Worm (Caenorhabditis elegans): ENCODE results near the gene F13H8.1.

F13H8.1 gene

DNA sequence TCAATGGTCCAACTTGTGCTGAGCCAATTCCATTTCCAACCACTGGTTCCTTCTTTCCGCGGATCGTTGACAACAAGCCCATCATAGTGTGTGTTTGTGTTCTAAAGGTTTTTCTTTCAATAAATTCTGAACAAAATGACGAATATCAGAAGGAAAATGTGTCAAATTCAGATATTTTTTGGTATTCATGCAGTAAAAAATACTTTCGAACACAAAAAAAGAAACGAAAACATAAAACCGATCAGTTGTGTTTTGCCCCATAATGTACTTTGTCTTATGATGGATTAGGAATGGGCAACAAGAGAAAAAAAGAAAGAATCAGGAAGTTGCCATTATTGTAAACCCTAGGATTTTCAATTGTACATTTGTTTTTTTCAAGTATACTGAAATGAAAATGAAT is 26.0 kb downstream of the F13H8.1 start, which contains the start of gene glb-10:
Gene glb-10 (minus strand): TSS at position 101 of the 400 bp plus-strand sequence.
- no peak for TF ChIP-seq snu-23 (GFP tag; optimal IDR thresholded peaks at IDR 0.05)
- no peak for TF ChIP-seq ces-1 (GFP tag; optimal IDR thresholded peaks at IDR 0.05)
- TF ChIP-seq C04F5.9 (tag; optimal IDR thresholded peaks at IDR 0.05), result no peak
- no peak for TF ChIP-seq dpl-1 (GFP tag; optimal IDR thresholded peaks at IDR 0.05)
- TF ChIP-seq zip-4 (GFP tag; optimal IDR thresholded peaks at IDR 0.05), result no peak
- no peak for TF ChIP-seq irx-1 (tag; optimal IDR thresholded peaks at IDR 0.05)
- no peak for TF ChIP-seq ceh-88 (GFP tag; IDR thresholded peaks at IDR 0.05)
- no peak for TF ChIP-seq jun-1 (tag; optimal IDR thresholded peaks at IDR 0.05)
- no peak for TF ChIP-seq mab-9 (GFP tag; IDR thresholded peaks at IDR 0.05)
- TF ChIP-seq fkh-10 (GFP tag; optimal IDR thresholded peaks at IDR 0.05), result no peak
- TF ChIP-seq fos-1 (tag; optimal IDR thresholded peaks at IDR 0.05), result no peak
- no peak for TF ChIP-seq lir-3 (tag; optimal IDR thresholded peaks at IDR 0.05; ENCODE audit: poor library complexity)

DNA sequence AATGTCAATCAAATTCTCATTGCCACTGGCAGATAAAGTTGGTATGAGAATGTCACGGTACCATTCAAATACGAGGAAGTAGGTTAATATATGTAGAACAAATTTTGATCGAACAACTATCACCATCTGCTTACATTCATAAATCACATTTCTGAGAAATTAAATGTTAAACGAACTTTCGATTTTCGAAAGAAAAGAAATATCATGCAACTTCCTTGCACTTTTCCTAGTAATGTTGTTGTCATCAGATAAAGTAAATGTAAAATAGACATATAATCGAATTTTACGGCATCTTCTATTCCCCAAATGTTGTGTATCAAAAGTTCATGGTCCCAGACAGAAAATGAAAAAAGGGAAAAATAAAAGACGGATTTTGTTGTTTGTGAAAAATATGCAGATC is 28.3 kb downstream of the F13H8.1 start:
- TF ChIP-seq unc-98 (GFP tag; IDR thresholded peaks at IDR 0.05), result no peak
- TF ChIP-seq lir-3 (tag; optimal IDR thresholded peaks at IDR 0.05; ENCODE audit: poor library complexity), result no peak
- TF ChIP-seq ces-1 (GFP tag; optimal IDR thresholded peaks at IDR 0.05), result no peak
- TF ChIP-seq unc-86 (tag; optimal IDR thresholded peaks at IDR 0.05), result no peak
- TF ChIP-seq ceh-8 (GFP tag; optimal IDR thresholded peaks at IDR 0.05), result no peak
- no peak for TF ChIP-seq aha-1 (tag; optimal IDR thresholded peaks at IDR 0.05)
- TF ChIP-seq alr-1 (tag; optimal IDR thresholded peaks at IDR 0.05; ENCODE audit: borderline replicate concordance), result no peak
- no peak for TF ChIP-seq sox-4 (tag; optimal IDR thresholded peaks at IDR 0.05)
- no peak for TF ChIP-seq sptf-1 (tag; optimal IDR thresholded peaks at IDR 0.05)
- no peak for TF ChIP-seq C34B4.2 (tag; optimal IDR thresholded peaks at IDR 0.05)
- no peak for TF ChIP-seq xbp-1 (tag; optimal IDR thresholded peaks at IDR 0.05)
- no peak for TF ChIP-seq ets-5 (GFP tag; IDR thresholded peaks at IDR 0.05)
- no peak for TF ChIP-seq elt-3 (tag; optimal IDR thresholded peaks at IDR 0.05)
- TF ChIP-seq F16B12.6 (tag; optimal IDR thresholded peaks at IDR 0.05), result no peak
- TF ChIP-seq jun-1 (tag; optimal IDR thresholded peaks at IDR 0.05), result no peak
- no peak for TF ChIP-seq ceh-82 (tag; optimal IDR thresholded peaks at IDR 0.05)
- peak; percentile 7 for TF ChIP-seq lin-14 (GFP tag; optimal IDR thresholded peaks at IDR 0.05)
- peak; percentile 51 for TF ChIP-seq nhr-71 (tag; optimal IDR thresholded peaks at IDR 0.05)
- TF ChIP-seq hpl-2 (GFP tag; optimal IDR thresholded peaks at IDR 0.05), result no peak
- peak; percentile 69 for TF ChIP-seq fkh-8 (tag; optimal IDR thresholded peaks at IDR 0.05)
- TF ChIP-seq egl-27 (tag; optimal IDR thresholded peaks at IDR 0.05), result no peak
- TF ChIP-seq fkh-10 (GFP tag; optimal IDR thresholded peaks at IDR 0.05), result peak; percentile 46
- no peak for TF ChIP-seq nhr-237 (tag; optimal IDR thresholded peaks at IDR 0.05)
- TF ChIP-seq mep-1 (tag; optimal IDR thresholded peaks at IDR 0.05), result no peak
- TF ChIP-seq tbx-2 (tag; optimal IDR thresholded peaks at IDR 0.05), result no peak
- no peak for TF ChIP-seq Y116A8C.19 (tag; optimal IDR thresholded peaks at IDR 0.05; ENCODE audit: borderline replicate concordance)
- no peak for TF ChIP-seq C16A3.4 (tag; optimal IDR thresholded peaks at IDR 0.05)
- no peak for TF ChIP-seq fkh-4 (tag; optimal IDR thresholded peaks at IDR 0.05; ENCODE audit: borderline replicate concordance)
- no peak for TF ChIP-seq zag-1 (tag; optimal IDR thresholded peaks at IDR 0.05)
- TF ChIP-seq unc-62 (GFP tag; optimal IDR thresholded peaks at IDR 0.05), result no peak
- no peak for TF ChIP-seq C04F5.9 (tag; optimal IDR thresholded peaks at IDR 0.05)
- TF ChIP-seq nhr-47 (tag; optimal IDR thresholded peaks at IDR 0.05), result peak; percentile 10
- TF ChIP-seq nhr-76 (tag; optimal IDR thresholded peaks at IDR 0.05), result no peak
- TF ChIP-seq swsn-7 (tag; optimal IDR thresholded peaks at IDR 0.05), result no peak
- no peak for TF ChIP-seq lin-13 (GFP tag; optimal IDR thresholded peaks at IDR 0.05)
- TF ChIP-seq dpl-1 (GFP tag; optimal IDR thresholded peaks at IDR 0.05), result no peak
- TF ChIP-seq pax-3 (tag; optimal IDR thresholded peaks at IDR 0.05), result peak; percentile 21
- TF ChIP-seq isw-1 (GFP tag; IDR thresholded peaks at IDR 0.05), result no peak
- TF ChIP-seq egl-13 (tag; optimal IDR thresholded peaks at IDR 0.05), result no peak
- no peak for TF ChIP-seq zip-4 (GFP tag; optimal IDR thresholded peaks at IDR 0.05)
- no peak for TF ChIP-seq grh-1 (GFP tag; IDR thresholded peaks at IDR 0.05)

Data from whole organism, L1 larva.